Worm (Caenorhabditis elegans) whole organism, L2 larva: ENCODE measurements around the gene Y39B6A.3.

Experiments used
- C34F6.9 ChIP-seq: fragments of 150-350 bp; optimal IDR thresholded peaks from 2 replicates; lab custom pipeline; 2014; ENCODE audit warnings: missing biosample characterization, missing genetic modification characterization
- F13H6.1 ChIP-seq: sonication (generic microtip); optimal IDR thresholded peaks from 2 replicates; lab custom pipeline; 2016; ENCODE audit warnings: missing genetic modification characterization, missing compliant biosample characterization
- R02D3.7 ChIP-seq: fragments of 150-350 bp; optimal IDR thresholded peaks from 2 replicates; lab custom pipeline; 2014; ENCODE audit warnings: missing biosample characterization, missing genetic modification characterization
- Y55F3AM.14 ChIP-seq: fragments of 200-800 bp; sonication (Bioruptor generic); optimal IDR thresholded peaks from 2 replicates; lab custom pipeline; 2018; ENCODE audit warnings: mild to moderate bottlenecking, missing genetic modification characterization, missing compliant biosample characterization
- alr-1 ChIP-seq: fragments of 150-350 bp; optimal IDR thresholded peaks from 2 replicates; lab custom pipeline; 2014; ENCODE audit warnings: missing biosample characterization, missing genetic modification characterization
- blmp-1 ChIP-seq: sonication (generic microtip); optimal IDR thresholded peaks from 2 replicates; lab custom pipeline; 2017; ENCODE audit warnings: missing genetic modification characterization, mild to moderate bottlenecking, missing compliant biosample characterization, antibody characterized with exemption, moderate library complexity; ENCODE audit not compliant: insufficient read depth
- ceh-16 ChIP-seq: fragments of 150-350 bp; optimal IDR thresholded peaks from 2 replicates; lab custom pipeline; 2014; ENCODE audit warnings: missing biosample characterization, missing genetic modification characterization
- dmd-4 ChIP-seq: sonication (generic microtip); optimal IDR thresholded peaks from 2 replicates; lab custom pipeline; 2017; ENCODE audit warnings: missing biosample characterization, missing genetic modification characterization
- egl-27 ChIP-seq: sonication (generic microtip); optimal IDR thresholded peaks from 3 replicates; lab custom pipeline; 2017; ENCODE audit warnings: missing biosample characterization, missing genetic modification reagents, missing genetic modification characterization
- elt-1 ChIP-seq: fragments of 150-350 bp; optimal IDR thresholded peaks from 2 replicates; lab custom pipeline; 2014; ENCODE audit warnings: missing biosample characterization, missing genetic modification characterization
- fos-1 ChIP-seq: fragments of 150-350 bp; optimal IDR thresholded peaks from 2 replicates; lab custom pipeline; 2014; ENCODE audit warnings: missing biosample characterization, missing genetic modification characterization
- lin-11 ChIP-seq: fragments of 150-350 bp; sonication (generic microtip); optimal IDR thresholded peaks from 2 replicates; lab custom pipeline; 2014; ENCODE audit warnings: missing biosample characterization, missing genetic modification characterization, inconsistent platforms, mixed read lengths
- lin-39 ChIP-seq: fragments of 150-350 bp; optimal IDR thresholded peaks from 2 replicates; lab custom pipeline; 2014; ENCODE audit warnings: missing biosample characterization, missing genetic modification reagents, missing genetic modification characterization
- lsy-2 ChIP-seq, 2 experiments: fragments of 150-350 bp in 1 of 2; sonication (generic microtip) in 1 of 2; optimal IDR thresholded peaks; 2 replicates each; lab custom pipeline; 2014 to 2017; ENCODE audit warnings: missing biosample characterization in 2 of 2, missing genetic modification characterization in 2 of 2
- mbf-1 ChIP-seq: sonication (generic microtip); optimal IDR thresholded peaks from 2 replicates; lab custom pipeline; 2017; ENCODE audit warnings: missing biosample characterization, missing genetic modification characterization
- nhr-10 ChIP-seq: sonication (generic microtip); optimal IDR thresholded peaks from 2 replicates; lab custom pipeline; 2017; ENCODE audit warnings: missing biosample characterization, missing genetic modification characterization
- nhr-11 ChIP-seq: fragments of 150-350 bp; optimal IDR thresholded peaks from 2 replicates; lab custom pipeline; 2014; ENCODE audit warnings: missing biosample characterization, missing genetic modification characterization
- nhr-129 ChIP-seq: fragments of 150-350 bp; optimal IDR thresholded peaks from 2 replicates; lab custom pipeline; 2014; ENCODE audit warnings: missing biosample characterization, missing genetic modification characterization
- nhr-23 ChIP-seq: fragments of 150-350 bp; optimal IDR thresholded peaks from 2 replicates; lab custom pipeline; 2014; ENCODE audit warnings: missing biosample characterization, missing genetic modification reagents, missing genetic modification characterization
- nhr-25 ChIP-seq: fragments of 150-350 bp; sonication (generic microtip); optimal IDR thresholded peaks from 3 replicates; lab custom pipeline; 2014; ENCODE audit warnings: missing biosample characterization, missing genetic modification characterization
- nhr-77 ChIP-seq: fragments of 150-350 bp; optimal IDR thresholded peaks from 2 replicates; lab custom pipeline; 2014; ENCODE audit warnings: missing biosample characterization, missing genetic modification characterization
- sem-4 ChIP-seq: fragments of 150-350 bp; optimal IDR thresholded peaks from 2 replicates; lab custom pipeline; 2014; ENCODE audit warnings: missing biosample characterization, missing genetic modification reagents, missing genetic modification characterization
- sma-3 ChIP-seq: sonication (generic microtip); optimal IDR thresholded peaks from 2 replicates; lab custom pipeline; 2016; ENCODE audit warnings: missing genetic modification reagents, missing genetic modification characterization, missing compliant biosample characterization
- snpc-4 ChIP-seq: fragments of 150-350 bp; optimal IDR thresholded peaks from 2 replicates; lab custom pipeline; 2014; ENCODE audit warnings: missing biosample characterization, missing genetic modification characterization
- unc-39 ChIP-seq: fragments of 150-350 bp; optimal IDR thresholded peaks from 2 replicates; lab custom pipeline; 2014; ENCODE audit warnings: missing biosample characterization, missing genetic modification characterization
- unc-55 ChIP-seq: fragments of 150-350 bp; sonication (generic microtip); optimal IDR thresholded peaks from 3 replicates; lab custom pipeline; 2014; ENCODE audit warnings: missing biosample characterization, missing genetic modification reagents, missing genetic modification characterization

The Y39B6A.3 gene

ce11 chrV:19149057-19149456, 40.8 kb downstream of the Y39B6A.3 start, which contains the start of gene Y39B6A.7:
Gene Y39B6A.7 (minus strand): TSS chrV:19149157.
- TF ChIP-seq nhr-11 (tag; lab: Kevin White, UChicago), result no peak
- no peak for TF ChIP-seq nhr-10 (tag; lab: Kevin White, UChicago)
- TF ChIP-seq unc-39 (tag; lab: Kevin White, UChicago), result no peak
- TF ChIP-seq nhr-129 (tag; lab: Kevin White, UChicago), result no peak
- TF ChIP-seq ceh-16, result no peak
- TF ChIP-seq lin-11 (tag; lab: Kevin White, UChicago), result no peak
- TF ChIP-seq sma-3 (GFP tag; lab: Kevin White, UChicago), result no peak
- TF ChIP-seq lin-39 (tag; lab: Kevin White, UChicago), result no peak
- TF ChIP-seq snpc-4 (tag; lab: Kevin White, UChicago), result no peak
- no peak for TF ChIP-seq F13H6.1 (tag; lab: Kevin White, UChicago)
- TF ChIP-seq C34F6.9 (tag; lab: Kevin White, UChicago), result no peak
- no peak for TF ChIP-seq nhr-25 (tag; lab: Kevin White, UChicago)
- no peak for TF ChIP-seq alr-1 (tag; lab: Kevin White, UChicago)
- TF ChIP-seq R02D3.7, result no peak

ce11 chrV:19148350-19148749, 41.5 kb downstream of the Y39B6A.3 start:
- no peak for TF ChIP-seq sma-3 (GFP tag; lab: Kevin White, UChicago)
- TF ChIP-seq, all 48 proteins: peak for 0

ce11 chrV:19142595-19142994, 47.2 kb downstream of the Y39B6A.3 start:
- TF ChIP-seq fos-1 (tag; lab: Kevin White, UChicago) (no peak), lsy-2 (tag; optimal IDR thresholded peaks at IDR 0.05; lab: Kevin White, UChicago) (no peak), sma-3 (GFP tag; lab: Kevin White, UChicago) (no peak), blmp-1 (no peak), nhr-77 (tag; lab: Kevin White, UChicago) (no peak), nhr-23 (tag; lab: Kevin White, UChicago) (no peak), alr-1 (tag; lab: Kevin White, UChicago) (no peak), egl-27 (no peak), mbf-1 (tag; lab: Kevin White, UChicago) (no peak), snpc-4 (tag; lab: Kevin White, UChicago) (no peak), Y55F3AM.14 (GFP tag; lab: Kevin White, UChicago) (no peak)

ce11 chrV:19140495-19140894, 49.3 kb downstream of the Y39B6A.3 start, which contains the start of gene cpg-23:
Gene cpg-23 (plus strand): TSS chrV:19140795.
- TF ChIP-seq sem-4 (tag; lab: Kevin White, UChicago) (no peak), lsy-2 (tag; optimal IDR thresholded peaks at IDR 0.05; lab: Kevin White, UChicago) (no peak), dmd-4 (tag; lab: Kevin White, UChicago) (no peak), egl-27 (no peak), lin-11 (tag; lab: Kevin White, UChicago) (no peak), elt-1 (no peak), unc-55 (GFP tag; lab: Kevin White, UChicago) (no peak)
